Comparison of ENCODE assay signal across 6 worm cellular contexts in the genomic region with DNA sequence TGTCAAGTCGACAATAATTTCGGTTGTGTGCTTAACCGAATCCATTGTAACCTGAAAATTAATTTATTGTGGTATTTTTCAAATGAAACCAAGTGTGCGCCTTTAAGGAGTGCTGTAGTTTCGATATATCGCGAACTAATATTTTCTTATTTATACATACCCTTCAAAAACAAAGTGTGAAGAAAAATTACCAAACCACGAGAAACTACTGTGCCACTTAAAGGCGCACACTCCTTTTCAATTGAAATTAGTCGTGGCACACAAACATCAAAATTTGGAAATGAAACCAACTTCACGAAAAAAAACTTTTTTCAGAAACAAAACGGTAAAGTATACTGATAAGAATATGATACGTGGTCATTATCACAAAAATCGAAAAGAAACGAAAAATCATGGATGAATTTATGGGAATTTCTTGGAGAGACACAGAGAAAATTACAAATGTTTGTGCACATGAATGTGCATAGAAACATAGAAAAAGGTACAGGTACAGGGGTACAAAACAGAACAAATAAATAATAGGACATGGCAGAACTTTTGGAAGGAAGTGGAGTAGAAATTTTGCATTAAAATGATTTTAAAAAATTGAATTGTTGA.
A peak's percentile ranks its signal among the peaks of the same experiment; 100 is the strongest.
TF ChIP-seq lines count a peak whose summit lies in the region.

Gene spl-1 (minus strand): TSS at position 51 of the 597 bp plus-strand sequence.

TF ChIP-seq in whole organism, L1 larva, 84 proteins besides CTCF, POLR2A, EP300 and RAD21:
- TF ChIP-seq nhr-71 (tag; optimal IDR thresholded peaks at IDR 0.05; lab: Kevin White, UChicago) (no peak), tlp-1 (tag; optimal IDR thresholded peaks at IDR 0.05; lab: Kevin White, UChicago) (no peak), fkh-10 (GFP tag; optimal IDR thresholded peaks at IDR 0.05; lab: Kevin White, UChicago) (no peak), Y116A8C.19 (tag; optimal IDR thresholded peaks at IDR 0.05; lab: Kevin White, UChicago; ENCODE audit: borderline replicate concordance) (no peak), elt-2 (tag; optimal IDR thresholded peaks at IDR 0.05; lab: Kevin White, UChicago) (peak; percentile 40), fkh-8 (tag; optimal IDR thresholded peaks at IDR 0.05; lab: Kevin White, UChicago) (no peak), lin-35 (GFP tag; optimal IDR thresholded peaks at IDR 0.05; lab: Kevin White, UChicago) (peak in 1 of 2 experiments; percentile 22), skn-1 (tag; optimal IDR thresholded peaks at IDR 0.05; lab: Kevin White, UChicago) (no peak), ceh-90 (tag; optimal IDR thresholded peaks at IDR 0.05; lab: Kevin White, UChicago) (no peak)

TF ChIP-seq in whole organism, L2 larva, 48 proteins besides CTCF, POLR2A, EP300 and RAD21:
- TF ChIP-seq sma-9 (GFP tag; optimal IDR thresholded peaks at IDR 0.05; lab: Kevin White, UChicago), result no peak
- no peak for TF ChIP-seq sma-9 (tag; optimal IDR thresholded peaks at IDR 0.05; lab: Kevin White, UChicago)
- peak; percentile 73 for TF ChIP-seq crh-2 (tag; optimal IDR thresholded peaks at IDR 0.05; lab: Kevin White, UChicago)
- TF ChIP-seq nhr-237 (tag; optimal IDR thresholded peaks at IDR 0.05; lab: Kevin White, UChicago), result no peak
- no peak for TF ChIP-seq ceh-82 (tag; optimal IDR thresholded peaks at IDR 0.05; lab: Kevin White, UChicago)
- peak; percentile 4 for TF ChIP-seq gmeb-1 (tag; optimal IDR thresholded peaks at IDR 0.05; lab: Kevin White, UChicago)
- peak; percentile 75 for TF ChIP-seq fos-1 (tag; optimal IDR thresholded peaks at IDR 0.05; lab: Kevin White, UChicago)
- TF ChIP-seq mdl-1 (tag; optimal IDR thresholded peaks at IDR 0.05; lab: Kevin White, UChicago), result no peak
- no peak for TF ChIP-seq nhr-21 (tag; optimal IDR thresholded peaks at IDR 0.05; lab: Kevin White, UChicago)

TF ChIP-seq in whole organism, L3 larva, 47 proteins besides CTCF, POLR2A, EP300 and RAD21:
- TF ChIP-seq pha-4 (tag; optimal IDR thresholded peaks at IDR 0.05; lab: Kevin White, UChicago) (peak; percentile 65), mdl-1 (tag; optimal IDR thresholded peaks at IDR 0.05; lab: Kevin White, UChicago) (no peak), fkh-2 (tag; optimal IDR thresholded peaks at IDR 0.05; lab: Kevin White, UChicago) (no peak), pqm-1 (tag; optimal IDR thresholded peaks at IDR 0.05; lab: Kevin White, UChicago) (peak; percentile 85), elt-2 (tag; optimal IDR thresholded peaks at IDR 0.05; lab: Kevin White, UChicago) (peak; percentile 79)

TF ChIP-seq in whole organism, L4 larva, 104 proteins besides CTCF, POLR2A, EP300 and RAD21 (continues in another document):
- TF ChIP-seq dve-1 (tag; optimal IDR thresholded peaks at IDR 0.05; lab: Kevin White, UChicago; ENCODE audit: insufficient read depth) (peak; percentile 47), cey-2 (tag; optimal IDR thresholded peaks at IDR 0.05; lab: Kevin White, UChicago; ENCODE audit: borderline replicate concordance, insufficient read depth) (no peak), mxl-2 (GFP tag; conservative IDR thresholded peaks at IDR 0.05; lab: Robert Waterston, UW) (no peak), jun-1 (tag; optimal IDR thresholded peaks at IDR 0.05; lab: Kevin White, UChicago) (no peak), Y105C5A.15 (GFP tag; IDR thresholded peaks at IDR 0.05; lab: Robert Waterston, UW) (no peak), Y75B8A.6 (GFP tag; IDR thresholded peaks at IDR 0.05; lab: Robert Waterston, UW) (no peak), lsy-2 (tag; optimal IDR thresholded peaks at IDR 0.05; lab: Kevin White, UChicago) (peak in 1 of 2 experiments; percentile 2), fkh-10 (GFP tag; optimal IDR thresholded peaks at IDR 0.05; lab: Kevin White, UChicago) (no peak), daf-16 (GFP tag; optimal IDR thresholded peaks at IDR 0.05; lab: Kevin White, UChicago) (no peak), daf-16 (tag; optimal IDR thresholded peaks at IDR 0.05; lab: Kevin White, UChicago) (peak; percentile 88), nhr-28 (tag; optimal IDR thresholded peaks at IDR 0.05; lab: Kevin White, UChicago) (peak; percentile 83), hlh-11 (tag; optimal IDR thresholded peaks at IDR 0.05; lab: Kevin White, UChicago) (peak; percentile 36), nhr-6 (tag; optimal IDR thresholded peaks at IDR 0.05; lab: Kevin White, UChicago) (no peak), tra-1 (GFP tag; IDR thresholded peaks at IDR 0.05; lab: Robert Waterston, UW) (no peak), arid-1 (GFP tag; conservative IDR thresholded peaks at IDR 0.05; lab: Robert Waterston, UW) (no peak), pqm-1 (tag; optimal IDR thresholded peaks at IDR 0.05; lab: Kevin White, UChicago) (peak; percentile 63), rbr-2 (tag; optimal IDR thresholded peaks at IDR 0.05; lab: Kevin White, UChicago) (no peak), ztf-11 (tag; optimal IDR thresholded peaks at IDR 0.05; lab: Kevin White, UChicago) (no peak), snpc-1.2 (GFP tag; IDR thresholded peaks at IDR 0.05; lab: Robert Waterston, UW) (no peak), pha-4 (GFP tag; IDR thresholded peaks at IDR 0.05; lab: Robert Waterston, UW) (no peak), pha-4 (tag; optimal IDR thresholded peaks at IDR 0.05; lab: Kevin White, UChicago) (no peak), aly-2 (tag; optimal IDR thresholded peaks at IDR 0.05; lab: Kevin White, UChicago) (no peak)

TF ChIP-seq in whole organism, late embryonic, 69 proteins besides CTCF, POLR2A, EP300 and RAD21:
- TF ChIP-seq dve-1 (tag; optimal IDR thresholded peaks at IDR 0.05; lab: Kevin White, UChicago) (no peak), nhr-232 (tag; optimal IDR thresholded peaks at IDR 0.05; lab: Kevin White, UChicago) (no peak), elt-2 (tag; optimal IDR thresholded peaks at IDR 0.05; lab: Kevin White, UChicago) (peak; percentile 49), lin-11 (tag; optimal IDR thresholded peaks at IDR 0.05; lab: Kevin White, UChicago) (no peak)

TF ChIP-seq in whole organism, young adult, 124 proteins besides CTCF, POLR2A, EP300 and RAD21:
- no peak for TF ChIP-seq unc-62 (GFP tag; optimal IDR thresholded peaks at IDR 0.05; lab: Kevin White, UChicago)
- TF ChIP-seq tbp1 (GFP tag; optimal IDR thresholded peaks at IDR 0.05; lab: Kevin White, UChicago), result peak; percentile 2
- 0 out of 2 replicates have a peak, but pooled peaks have one; percentile 26 for TF ChIP-seq pbrm-1 (GFP tag; IDR thresholded peaks at IDR 0.05; lab: Robert Waterston, UW)
- no peak for TF ChIP-seq die-1 (tag; optimal IDR thresholded peaks at IDR 0.05; lab: Kevin White, UChicago)
- TF ChIP-seq akir-1 (GFP tag; optimal IDR thresholded peaks at IDR 0.05; lab: Kevin White, UChicago), result no peak
- no peak for TF ChIP-seq F57A8.1 (GFP tag; optimal IDR thresholded peaks at IDR 0.05; lab: Kevin White, UChicago)
- TF ChIP-seq attf-5 (GFP tag; optimal IDR thresholded peaks at IDR 0.05; lab: Kevin White, UChicago), result peak; percentile 51
- no peak for TF ChIP-seq efl-1 (GFP tag; optimal IDR thresholded peaks at IDR 0.05; lab: Kevin White, UChicago)
- TF ChIP-seq nhr-80 (tag; optimal IDR thresholded peaks at IDR 0.05; lab: Kevin White, UChicago), result peak; percentile 82
